Worm (Caenorhabditis elegans) whole organism, young adult: ENCODE measurements around the gene rpn-3.

Experiments used
- B0261.1 ChIP-seq: sonication (generic microtip); optimal IDR thresholded peaks from 2 replicates; lab custom pipeline; 2016; ENCODE audit warnings: mild to moderate bottlenecking, missing genetic modification characterization, moderate library complexity, missing compliant biosample characterization
- B0336.3 ChIP-seq: fragments of 200-800 bp; sonication (Bioruptor generic); IDR thresholded peaks from 2 replicates; pipeline ENCODE4 v1.3.6; 2022; ENCODE audit warnings: missing genetic modification characterization, missing compliant biosample characterization
- F23B12.7 ChIP-seq: sonication (generic microtip); optimal IDR thresholded peaks from 2 replicates; lab custom pipeline; 2017; ENCODE audit warnings: missing genetic modification characterization, mild to moderate bottlenecking, missing compliant biosample characterization, antibody characterized with exemption, moderate library complexity; ENCODE audit not compliant: insufficient read depth
- F33H1.4 ChIP-seq: fragments of 200-800 bp; sonication (Bioruptor generic); IDR thresholded peaks from 2 replicates; pipeline ENCODE4 v1.3.6; 2022; ENCODE audit warnings: missing genetic modification reagents, missing genetic modification characterization, missing compliant biosample characterization
- F37B4.10 ChIP-seq: fragments of 200-800 bp; sonication (Bioruptor generic); IDR thresholded peaks from 2 replicates; pipeline ENCODE4 v1.3.6; 2022; ENCODE audit warnings: missing genetic modification characterization, missing compliant biosample characterization
- Y53G8AR.9 ChIP-seq: fragments of 200-800 bp; sonication (Bioruptor generic); conservative IDR thresholded peaks from 2 replicates; pipeline ENCODE4 v1.3.6; 2022; ENCODE audit warnings: missing genetic modification reagents, missing genetic modification characterization, missing compliant biosample characterization
- Y95B8A.8 ChIP-seq: fragments of 200-800 bp; sonication (Bioruptor generic); IDR thresholded peaks from 2 replicates; pipeline ENCODE4 v1.3.6; 2022; ENCODE audit warnings: missing genetic modification reagents, missing genetic modification characterization, missing compliant biosample characterization
- athp-1 ChIP-seq: sonication (generic microtip); optimal IDR thresholded peaks from 2 replicates; lab custom pipeline; 2017; ENCODE audit warnings: mild to moderate bottlenecking, missing genetic modification characterization, missing compliant biosample characterization
- attf-5 ChIP-seq: fragments of 200-800 bp; sonication (Bioruptor generic); optimal IDR thresholded peaks from 2 replicates; lab custom pipeline; 2018; ENCODE audit warnings: mild to moderate bottlenecking, missing genetic modification characterization, missing compliant biosample characterization
- bed-2 ChIP-seq: fragments of 200-800 bp; sonication (Bioruptor generic); IDR thresholded peaks from 2 replicates; pipeline ENCODE4 v1.3.6; 2022; ENCODE audit warnings: missing genetic modification reagents, missing genetic modification characterization, missing compliant biosample characterization
- cebp-1 ChIP-seq, 2 experiments: fragments of 200-800 bp in 1 of 2; sonication (Bioruptor generic) in 1 of 2; sonication (generic microtip) in 1 of 2; IDR thresholded peaks in 1 of 2; optimal IDR thresholded peaks in 1 of 2; 2 replicates each; pipeline versions ENCODE4 v1.3.6 to Lab custom; 2017 to 2022; ENCODE audit warnings: missing compliant biosample characterization in 2 of 2, missing genetic modification characterization in 2 of 2, mild to moderate bottlenecking in 1 of 2, missing genetic modification reagents in 1 of 2, moderate library complexity in 1 of 2
- ceh-79 ChIP-seq: sonication (generic microtip); optimal IDR thresholded peaks from 2 replicates; lab custom pipeline; 2017; ENCODE audit warnings: mild to moderate bottlenecking, missing genetic modification characterization, missing compliant biosample characterization
- dox-1 ChIP-seq: fragments of 200-800 bp; sonication (Bioruptor generic); IDR thresholded peaks from 2 replicates; pipeline ENCODE4 v1.3.6; 2022; ENCODE audit warnings: missing genetic modification reagents, missing genetic modification characterization, missing compliant biosample characterization
- efl-1 ChIP-seq: fragments of 150-350 bp; optimal IDR thresholded peaks from 2 replicates; lab custom pipeline; 2014; ENCODE audit warnings: missing biosample characterization, missing genetic modification reagents, missing genetic modification characterization
- egl-44 ChIP-seq: fragments of 200-800 bp; sonication (Bioruptor generic); IDR thresholded peaks from 2 replicates; pipeline ENCODE4 v1.3.6; 2022; ENCODE audit warnings: missing genetic modification reagents, missing genetic modification characterization, missing compliant biosample characterization
- hmg-1.2 ChIP-seq: fragments of 200-800 bp; sonication (Bioruptor generic); IDR thresholded peaks from 2 replicates; pipeline ENCODE4 v1.3.6; 2022; ENCODE audit warnings: missing genetic modification reagents, missing genetic modification characterization, missing compliant biosample characterization
- hsf-1 ChIP-seq: fragments of 200-800 bp; sonication (Bioruptor generic); IDR thresholded peaks from 2 replicates; pipeline ENCODE4 v1.3.6; 2022; ENCODE audit warnings: missing genetic modification reagents, missing genetic modification characterization, missing compliant biosample characterization
- lag-1 ChIP-seq: fragments of 200-800 bp; sonication (Bioruptor generic); IDR thresholded peaks from 2 replicates; pipeline ENCODE4 v1.3.6; 2022; ENCODE audit warnings: missing genetic modification reagents, missing genetic modification characterization, missing compliant biosample characterization
- lin-26 ChIP-seq: fragments of 200-800 bp; sonication (Bioruptor generic); IDR thresholded peaks from 2 replicates; pipeline ENCODE4 v1.3.6; 2022; ENCODE audit warnings: missing genetic modification reagents, missing genetic modification characterization, missing compliant biosample characterization
- lsl-1 ChIP-seq: fragments of 200-800 bp; sonication (Bioruptor generic); optimal IDR thresholded peaks from 2 replicates; lab custom pipeline; 2018; ENCODE audit warnings: mild to moderate bottlenecking, missing genetic modification characterization, moderate library complexity, missing compliant biosample characterization
- madf-3 ChIP-seq: fragments of 200-800 bp; sonication (Bioruptor generic); IDR thresholded peaks from 2 replicates; pipeline ENCODE4 v1.3.6; 2022; ENCODE audit warnings: missing genetic modification reagents, missing genetic modification characterization, missing compliant biosample characterization
- madf-8 ChIP-seq: fragments of 200-800 bp; sonication (Bioruptor generic); conservative IDR thresholded peaks from 2 replicates; pipeline ENCODE4 v1.3.6; 2022; ENCODE audit warnings: missing genetic modification reagents, missing genetic modification characterization, missing compliant biosample characterization
- nfya-1 ChIP-seq: sonication (generic microtip); optimal IDR thresholded peaks from 2 replicates; lab custom pipeline; 2017; ENCODE audit warnings: antibody characterized with exemption, missing compliant biosample characterization, missing genetic modification characterization, borderline replicate concordance; ENCODE audit not compliant: insufficient read depth
- nfya-2 ChIP-seq: fragments of 200-800 bp; sonication (Bioruptor generic); IDR thresholded peaks from 2 replicates; pipeline ENCODE4 v1.3.6; 2022; ENCODE audit warnings: missing genetic modification reagents, missing genetic modification characterization, missing compliant biosample characterization
- nfyb-1 ChIP-seq: fragments of 200-800 bp; sonication (Bioruptor generic); IDR thresholded peaks from 2 replicates; pipeline ENCODE4 v1.3.6; 2022; ENCODE audit warnings: missing genetic modification reagents, missing genetic modification characterization, missing compliant biosample characterization
- nhr-27 ChIP-seq: fragments of 200-800 bp; sonication (Bioruptor generic); optimal IDR thresholded peaks from 2 replicates; lab custom pipeline; 2018; ENCODE audit warnings: mild to moderate bottlenecking, missing genetic modification characterization, moderate library complexity, missing compliant biosample characterization
- nhr-80 ChIP-seq: sonication (generic microtip); optimal IDR thresholded peaks from 2 replicates; lab custom pipeline; 2016; ENCODE audit warnings: missing genetic modification characterization, missing compliant biosample characterization
- repo-1 ChIP-seq: sonication (generic microtip); optimal IDR thresholded peaks from 2 replicates; lab custom pipeline; 2017; ENCODE audit warnings: mild to moderate bottlenecking, missing genetic modification characterization, missing compliant biosample characterization
- rpc-1 ChIP-seq, 2 experiments: fragments of 150-350 bp in 1 of 2; sonication (generic microtip) in 1 of 2; optimal IDR thresholded peaks; 2 replicates each; lab custom pipeline; 2014 to 2018; ENCODE audit warnings: missing biosample characterization in 1 of 2, missing genetic modification characterization in 1 of 2, missing genetic modification reagents in 1 of 2, missing genotype in 1 of 2
- unc-62 ChIP-seq: fragments of 150-350 bp; optimal IDR thresholded peaks from 2 replicates; lab custom pipeline; 2014; ENCODE audit warnings: missing biosample characterization, missing genetic modification reagents, missing genetic modification characterization
- xnd-1 ChIP-seq: sonication (generic microtip); optimal IDR thresholded peaks from 2 replicates; lab custom pipeline; 2016; ENCODE audit warnings: missing genotype, missing genetic modification reagents, missing genetic modification characterization, missing compliant biosample characterization
- zfh-2 ChIP-seq: fragments of 200-800 bp; sonication (Bioruptor generic); conservative IDR thresholded peaks from 2 replicates; pipeline ENCODE4 v1.3.6; 2022; ENCODE audit warnings: missing genetic modification reagents, missing genetic modification characterization, missing compliant biosample characterization
- ztf-18 ChIP-seq: sonication (generic microtip); optimal IDR thresholded peaks from 2 replicates; lab custom pipeline; 2016; ENCODE audit warnings: missing genotype, mild to moderate bottlenecking, missing genetic modification characterization, missing compliant biosample characterization

The rpn-3 gene

ce11 chrIII:8473292-8473691 is 26.1 kb downstream of the rpn-3 start (continued):
- TF ChIP-seq madf-3 (GFP tag; lab: Robert Waterston, UW): no peak
- no peak for TF ChIP-seq ceh-79 (tag; lab: Kevin White, UChicago)
- TF ChIP-seq repo-1 (tag; lab: Kevin White, UChicago): no peak
- TF ChIP-seq bed-2: no peak
- no peak for TF ChIP-seq Y53G8AR.9 (GFP tag; lab: Robert Waterston, UW)
- TF ChIP-seq efl-1: peak; percentile 10
- TF ChIP-seq Y95B8A.8 (GFP tag; lab: Robert Waterston, UW): no peak
- peak; percentile 70 for TF ChIP-seq B0261.1 (tag; lab: Kevin White, UChicago)
- TF ChIP-seq lin-26 (GFP tag; lab: Robert Waterston, UW): peak; percentile 93
- TF ChIP-seq athp-1: no peak
- peak; percentile 29 for TF ChIP-seq attf-5 (GFP tag; lab: Kevin White, UChicago)
- no peak for TF ChIP-seq nfya-2
- peak; percentile 54 for TF ChIP-seq rpc-1 (optimal IDR thresholded peaks at IDR 0.05; lab: Kevin White, UChicago)
- peak; percentile 83 for TF ChIP-seq rpc-1 (tag; optimal IDR thresholded peaks at IDR 0.05; lab: Kevin White, UChicago)
- no peak for TF ChIP-seq lag-1 (GFP tag; lab: Robert Waterston, UW)
- TF ChIP-seq F33H1.4 (GFP tag; lab: Robert Waterston, UW): no peak
- no peak for TF ChIP-seq nfyb-1 (GFP tag; lab: Robert Waterston, UW)
- no peak for TF ChIP-seq F23B12.7 (tag; lab: Kevin White, UChicago)
- TF ChIP-seq lsl-1 (GFP tag; lab: Kevin White, UChicago): peak; percentile 38
- peak; percentile 59 for TF ChIP-seq hmg-1.2
- no peak for TF ChIP-seq unc-62

ce11 chrIII:8479322-8479864 is 32.2 kb downstream of the rpn-3 start:
- TF ChIP-seq zfh-2 (GFP tag; lab: Robert Waterston, UW) (no peak), madf-8 (GFP tag; lab: Robert Waterston, UW) (0 out of 2 replicates have a peak, but pooled peaks have one; percentile 39), nfya-2 (no peak), F37B4.10 (no peak), egl-44 (GFP tag; lab: Robert Waterston, UW) (no peak), lsl-1 (GFP tag; lab: Kevin White, UChicago) (peak; percentile 89), nhr-80 (peak; percentile 42), F33H1.4 (GFP tag; lab: Robert Waterston, UW) (peak; percentile 43; the same call in 1 of the 2 replicates), dox-1 (GFP tag; lab: Robert Waterston, UW) (peak; percentile 47), xnd-1 (peak; percentile 72), hsf-1 (GFP tag; lab: Robert Waterston, UW) (no peak), cebp-1 (GFP tag; IDR thresholded peaks at IDR 0.05; lab: Robert Waterston, UW) (no peak), cebp-1 (tag; optimal IDR thresholded peaks at IDR 0.05; lab: Kevin White, UChicago) (peak; percentile 32)

- TF ChIP-seq lsl-1 (GFP tag; lab: Kevin White, UChicago): no peak
- TF ChIP-seq hmg-1.2: no peak
These were observed 33.2 kb downstream of the rpn-3 start, which contains the start of gene F42H10.6 for ce11 chrIII:8480355-8480754. Gene F42H10.6 (minus strand): TSS chrIII:8480455.

ce11 chrIII:8483853-8484252 is 36.7 kb downstream of the rpn-3 start, which contains the start of gene F42H10.3:
Gene F42H10.3 (plus strand): TSS chrIII:8484153.
- TF ChIP-seq lag-1 (GFP tag; lab: Robert Waterston, UW): no peak
- TF ChIP-seq B0336.3 (GFP tag; lab: Robert Waterston, UW): no peak
- TF ChIP-seq nfya-1: no peak
- TF ChIP-seq nhr-27 (tag; lab: Kevin White, UChicago): no peak
- TF ChIP-seq ztf-18 (tag; lab: Kevin White, UChicago): no peak
